Fruit fly (Drosophila melanogaster) whole organism, pupa: ENCODE data around the gene Akr1B.

ENCODE experiments used
- CG10348 ChIP-seq: fragments of 200-800 bp; sonication (Bioruptor generic); IDR thresholded peaks from 2 replicates; pipeline ENCODE4 v1.3.6; 2022; ENCODE audit warnings: missing biosample characterization, missing genetic modification characterization
- CG12605 ChIP-seq: fragments of 200-800 bp; sonication (Bioruptor generic); IDR thresholded peaks from 2 replicates; pipeline ENCODE4 v1.3.6; 2022; ENCODE audit warnings: missing biosample characterization, missing genetic modification characterization
- CG13204 ChIP-seq: fragments of 200-800 bp; sonication (Bioruptor generic); optimal IDR thresholded peaks from 2 replicates; lab custom pipeline; 2018; ENCODE audit warnings: missing biosample characterization, mild to moderate bottlenecking, missing genetic modification characterization, moderate library complexity
- CG14655 ChIP-seq: fragments of 200-800 bp; sonication (Bioruptor generic); optimal IDR thresholded peaks from 3 replicates; lab custom pipeline; 2017; ENCODE audit warnings: mild to moderate bottlenecking, missing biosample characterization, missing genetic modification reagents, missing genetic modification characterization
- CG15710 ChIP-seq: fragments of 200-800 bp; sonication (Bioruptor generic); optimal IDR thresholded peaks from 2 replicates; lab custom pipeline; 2018; ENCODE audit warnings: missing biosample characterization, mild to moderate bottlenecking, missing genetic modification characterization, moderate library complexity
- CG17806 ChIP-seq: fragments of 200-800 bp; sonication (Bioruptor generic); optimal IDR thresholded peaks from 2 replicates; lab custom pipeline; 2018; ENCODE audit warnings: missing biosample characterization, mild to moderate bottlenecking, missing genetic modification characterization, moderate library complexity
- CG32121 ChIP-seq: fragments of 200-800 bp; sonication (Bioruptor generic); IDR thresholded peaks from 2 replicates; pipeline ENCODE4 v1.3.6; 2022; ENCODE audit warnings: missing biosample characterization, missing genetic modification characterization
- CG34367 ChIP-seq: fragments of 200-800 bp; sonication (Bioruptor generic); optimal IDR thresholded peaks from 2 replicates; lab custom pipeline; 2018; ENCODE audit warnings: missing biosample characterization, mild to moderate bottlenecking, missing genetic modification characterization
- CG4496 ChIP-seq: fragments of 200-800 bp; sonication (Bioruptor generic); IDR thresholded peaks from 3 replicates; pipeline ENCODE4 v1.3.6; 2022; ENCODE audit warnings: missing biosample characterization, missing genetic modification characterization
- CG8159 ChIP-seq: fragments of 200-800 bp; sonication (Bioruptor generic); optimal IDR thresholded peaks from 3 replicates; lab custom pipeline; 2018; ENCODE audit warnings: missing biosample characterization, mild to moderate bottlenecking, missing genetic modification characterization, moderate library complexity
- CG8301 ChIP-seq: fragments of 200-800 bp; sonication (Bioruptor generic); optimal IDR thresholded peaks from 2 replicates; lab custom pipeline; 2018; ENCODE audit warnings: missing biosample characterization, mild to moderate bottlenecking, missing genetic modification characterization
- CG9948 ChIP-seq: fragments of 200-800 bp; sonication (Bioruptor generic); optimal IDR thresholded peaks from 2 replicates; lab custom pipeline; 2018; ENCODE audit warnings: missing biosample characterization, mild to moderate bottlenecking, missing genetic modification characterization, moderate library complexity
- D1 ChIP-seq: fragments of 200-800 bp; sonication (Bioruptor generic); optimal IDR thresholded peaks from 2 replicates; lab custom pipeline; 2018; ENCODE audit warnings: missing biosample characterization, mild to moderate bottlenecking, missing genetic modification characterization, moderate library complexity
- EcR ChIP-seq: fragments of 200-800 bp; sonication (Bioruptor generic); optimal IDR thresholded peaks from 3 replicates; lab custom pipeline; 2019; ENCODE audit warnings: missing biosample characterization, missing genetic modification characterization, mild to moderate bottlenecking, moderate library complexity, missing genetic modification reagents
- Ets98B ChIP-seq: fragments of 200-800 bp; sonication (Bioruptor generic); IDR thresholded peaks from 2 replicates; pipeline ENCODE4 v1.3.6; 2022; ENCODE audit warnings: missing biosample characterization, missing genetic modification characterization
- Pif1A ChIP-seq: fragments of 200-800 bp; sonication (Bioruptor generic); optimal IDR thresholded peaks from 3 replicates; lab custom pipeline; 2016; ENCODE audit warnings: missing biosample characterization, missing genetic modification characterization
- Pif1B ChIP-seq: fragments of 200-800 bp; sonication (Bioruptor generic); optimal IDR thresholded peaks from 3 replicates; lab custom pipeline; 2016; ENCODE audit warnings: missing biosample characterization, missing genetic modification characterization
- Snoo ChIP-seq: fragments of 200-800 bp; sonication (Bioruptor generic); optimal IDR thresholded peaks from 3 replicates; lab custom pipeline; 2017; ENCODE audit warnings: missing biosample characterization, mild to moderate bottlenecking, missing genetic modification characterization, inconsistent platforms
- fd96Ca ChIP-seq: fragments of 200-800 bp; sonication (Bioruptor generic); IDR thresholded peaks from 3 replicates; pipeline ENCODE4 v1.3.6; 2022; ENCODE audit warnings: missing biosample characterization, missing genetic modification characterization
- gl ChIP-seq: fragments of 200-800 bp; sonication (Bioruptor generic); optimal IDR thresholded peaks from 2 replicates; lab custom pipeline; 2018; ENCODE audit warnings: missing biosample characterization, mild to moderate bottlenecking, missing genetic modification characterization
- rn ChIP-seq: fragments of 200-800 bp; sonication (Bioruptor generic); IDR thresholded peaks from 2 replicates; pipeline ENCODE4 v1.3.6; 2022; ENCODE audit warnings: missing biosample characterization, missing genetic modification characterization

The Akr1B gene

dm6 chr3L:11634551-11634950 is 10.4 kb upstream of the Akr1B start:
- TF ChIP-seq D1 (tag; lab: Kevin White, UChicago) (no peak), gl (peak; percentile 69), CG9948 (tag; lab: Kevin White, UChicago) (peak; percentile 24), rn (GFP tag; lab: Robert Waterston, UW) (no peak), CG34367 (tag; lab: Kevin White, UChicago) (peak; percentile 73), CG12605 (GFP tag; lab: Robert Waterston, UW) (peak; percentile 94), fd96Ca (GFP tag; lab: Robert Waterston, UW) (no peak; the same call in 1 of the 3 replicates), CG4496 (peak; percentile 83), CG32121 (GFP tag; lab: Robert Waterston, UW) (peak; percentile 58), EcR (no peak), CG14655 (peak; percentile 80), CG17806 (tag; lab: Kevin White, UChicago) (peak; percentile 48), Pif1A (GFP tag; lab: Kevin White, UChicago) (peak; percentile 44), Snoo (no peak), Ets98B (GFP tag; lab: Robert Waterston, UW) (peak; percentile 54), CG15710 (tag; lab: Kevin White, UChicago) (peak; percentile 64), Pif1B (GFP tag; lab: Kevin White, UChicago) (peak; percentile 56), CG8159 (peak; percentile 50), CG8301 (tag; lab: Kevin White, UChicago) (peak; percentile 66), CG13204 (GFP tag; lab: Kevin White, UChicago) (peak; percentile 71), CG10348 (GFP tag; lab: Robert Waterston, UW) (no peak)

DNA sequence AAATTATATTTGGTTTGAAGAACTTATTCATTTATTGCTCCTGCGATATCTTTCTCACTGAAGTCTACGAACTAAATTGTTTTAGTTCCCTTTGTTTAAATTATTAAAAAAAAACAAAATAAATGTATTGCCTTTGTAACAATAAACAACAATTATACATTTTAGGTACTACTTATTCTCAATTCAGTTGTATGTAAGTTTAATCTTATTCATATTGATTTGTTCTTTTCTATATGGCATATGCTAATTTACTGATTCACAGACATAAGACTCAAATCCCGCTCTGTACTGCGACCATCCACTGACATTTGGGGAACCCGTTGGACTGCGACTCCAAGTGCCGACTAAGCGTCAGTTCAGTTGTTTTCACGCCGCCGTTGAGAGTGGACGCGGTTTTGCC is 6.9 kb upstream of the Akr1B start, which contains the start of gene CG32091:
TSS of gene CG32091 (plus strand) at position 301 of the 400 bp plus-strand sequence.
- TF ChIP-seq D1 (tag; lab: Kevin White, UChicago) = no peak
- TF ChIP-seq Pif1A (GFP tag; lab: Kevin White, UChicago) = no peak
- TF ChIP-seq fd96Ca (GFP tag; lab: Robert Waterston, UW) = no peak
- TF ChIP-seq Snoo = no peak
- TF ChIP-seq, all 21 proteins: peak for 0

DNA sequence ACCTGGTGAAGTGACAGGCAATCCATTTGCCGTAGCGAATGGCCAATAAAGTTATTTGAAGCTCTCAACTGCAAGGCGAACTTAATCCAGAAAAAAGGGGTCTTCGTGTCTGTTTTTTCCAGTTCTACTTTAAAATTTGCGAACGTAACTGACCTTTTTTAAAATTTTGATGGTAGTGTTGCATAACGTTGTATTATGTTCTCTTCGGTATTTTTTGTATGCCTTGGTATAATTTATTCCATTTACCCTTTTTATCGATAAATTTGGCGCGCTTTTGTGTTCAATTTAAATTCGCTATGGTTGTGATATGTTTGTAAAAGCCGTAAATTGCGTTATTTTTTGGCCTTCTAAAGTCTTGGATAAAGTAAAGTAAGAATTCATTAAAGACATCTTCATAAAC is 6.5 kb upstream of the Akr1B start:
- TF ChIP-seq CG8159 = no peak
- TF ChIP-seq CG10348 (GFP tag; lab: Robert Waterston, UW) = no peak
- no peak for TF ChIP-seq Pif1A (GFP tag; lab: Kevin White, UChicago)
- TF ChIP-seq CG12605 (GFP tag; lab: Robert Waterston, UW) = no peak

- TF ChIP-seq CG4496 (peak; percentile 52; the same call in 2 of the 3 replicates), CG32121 (GFP tag; lab: Robert Waterston, UW) (no peak)
Measured at dm6 chr3L:11627819-11628483, 3.8 kb upstream of the Akr1B start, which contains the start of gene Apt1. TSS of gene Apt1 (plus strand) at chr3L:11628037.

DNA sequence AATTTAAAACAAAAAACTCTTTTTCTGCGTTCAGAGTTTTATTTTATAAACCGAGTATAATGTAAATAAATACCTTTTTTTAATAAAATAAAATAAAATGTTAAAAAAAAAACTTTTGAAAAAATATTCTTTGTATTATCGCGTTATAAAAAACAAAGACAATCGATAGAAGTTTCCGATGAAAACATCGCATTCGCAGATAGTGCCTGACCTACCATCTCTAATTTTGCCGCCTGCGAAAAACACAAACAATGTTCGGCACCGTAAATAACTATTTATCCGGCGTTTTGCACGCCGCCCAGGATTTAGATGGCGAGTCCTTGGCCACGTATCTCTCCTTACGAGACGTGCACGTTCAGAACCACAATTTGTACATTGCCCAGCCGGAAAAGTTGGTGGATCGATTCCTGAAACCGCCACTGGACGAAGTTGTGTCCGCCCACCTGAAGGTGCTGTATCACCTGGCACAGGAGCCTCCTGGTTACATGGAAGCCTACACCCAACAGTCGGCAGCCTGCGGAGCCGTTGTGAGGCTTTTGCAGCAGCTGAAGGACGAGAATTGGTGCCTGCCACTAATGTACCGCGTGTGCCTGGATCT is 2.1 kb upstream of the Akr1B start, which contains the start of gene PCID2:
TSS of gene PCID2 (plus strand) at position 213 of the 598 bp plus-strand sequence.
- TF ChIP-seq CG8301 (tag; lab: Kevin White, UChicago) = no peak
- TF ChIP-seq CG32121 (GFP tag; lab: Robert Waterston, UW) = no peak
- TF ChIP-seq CG12605 (GFP tag; lab: Robert Waterston, UW) = no peak
- TF ChIP-seq CG10348 (GFP tag; lab: Robert Waterston, UW) = no peak
- no peak for TF ChIP-seq CG4496
- no peak for TF ChIP-seq fd96Ca (GFP tag; lab: Robert Waterston, UW)
- TF ChIP-seq, all 21 proteins: peak for 0

dm6 chr3L:11625634-11626175 is 1.5 kb upstream of the Akr1B start, which contains the start of gene CG6083:
TSS of gene CG6083 (minus strand) at chr3L:11626125.
- TF ChIP-seq CG9948 (tag; lab: Kevin White, UChicago) (no peak), CG32121 (GFP tag; lab: Robert Waterston, UW) (no peak), CG17806 (tag; lab: Kevin White, UChicago) (no peak), CG8159 (no peak), CG13204 (GFP tag; lab: Kevin White, UChicago) (no peak), EcR (no peak), rn (GFP tag; lab: Robert Waterston, UW) (no peak), gl (no peak), CG14655 (no peak), Ets98B (GFP tag; lab: Robert Waterston, UW) (no peak), CG12605 (GFP tag; lab: Robert Waterston, UW) (no peak), Snoo (no peak), CG10348 (GFP tag; lab: Robert Waterston, UW) (no peak), CG8301 (tag; lab: Kevin White, UChicago) (no peak), fd96Ca (GFP tag; lab: Robert Waterston, UW) (no peak), CG34367 (tag; lab: Kevin White, UChicago) (no peak), D1 (tag; lab: Kevin White, UChicago) (no peak), CG15710 (tag; lab: Kevin White, UChicago) (no peak)
